Fruit fly (Drosophila melanogaster): ENCODE data around the gene CG43739.

The CG43739 gene

DNA sequence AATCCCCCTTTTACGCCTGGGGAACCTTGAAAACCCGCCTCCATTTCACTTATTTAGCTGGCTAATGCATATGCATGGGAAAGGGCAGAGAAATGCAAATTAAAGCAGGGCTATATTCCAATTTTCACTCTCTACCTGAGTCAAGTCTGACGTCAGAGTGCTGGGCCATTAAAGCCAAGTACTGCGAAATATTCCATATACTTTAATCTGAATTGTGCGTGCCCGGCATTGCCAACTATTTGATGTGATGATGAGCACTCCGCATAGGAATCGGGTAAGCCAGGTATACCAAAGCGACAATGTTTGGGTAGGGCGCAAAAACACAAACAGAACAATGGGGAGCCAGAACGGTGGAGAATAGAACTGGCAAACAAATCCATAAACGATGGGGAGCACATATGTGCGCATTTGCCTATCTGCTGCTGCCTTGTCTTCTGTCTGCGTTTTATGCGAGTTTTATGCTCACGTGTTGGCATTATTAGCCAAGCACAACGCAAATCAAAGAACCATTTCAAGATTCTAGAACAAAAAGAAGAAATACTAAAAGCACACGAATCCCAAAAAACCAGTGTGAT, 39.1 kb downstream of the CG43739 start:
- TF ChIP-seq crp (GFP tag; optimal IDR thresholded peaks at IDR 0.05) (no peak), CrebB (tag; optimal IDR thresholded peaks at IDR 0.05) (no peak), CG12769 (tag; optimal IDR thresholded peaks at IDR 0.05) (peak; percentile 58), CG9437 (GFP tag; optimal IDR thresholded peaks at IDR 0.05) (no peak), Drgx (GFP tag; IDR thresholded peaks at IDR 0.05) (no peak), chinmo (GFP tag; IDR thresholded peaks at IDR 0.05; ENCODE audit: partially characterized antibody) (0 out of 4 replicates have a peak, but pooled peaks have one; percentile 47), slbo (GFP tag; IDR thresholded peaks at IDR 0.05) (no peak), CG9797 (GFP tag; optimal IDR thresholded peaks at IDR 0.05) (no peak), CG12659 (GFP tag; optimal IDR thresholded peaks at IDR 0.05) (no peak), run (tag; optimal IDR thresholded peaks at IDR 0.05) (no peak), Sox100B (GFP tag; optimal IDR thresholded peaks at IDR 0.05) (no peak), vvl (GFP tag; IDR thresholded peaks at IDR 0.05) (peak; percentile 59; the same call in 1 of the 2 replicates), pros (GFP tag; optimal IDR thresholded peaks at IDR 0.05) (no peak), cwo (GFP tag; optimal IDR thresholded peaks at IDR 0.05) (peak; percentile 81), CG17359 (tag; optimal IDR thresholded peaks at IDR 0.05) (no peak), CG8290 (GFP tag; optimal IDR thresholded peaks at IDR 0.05) (no peak), CG8290 (tag; optimal IDR thresholded peaks at IDR 0.05) (peak in 1 of 2 experiments; percentile 52), CG34422 (GFP tag; IDR thresholded peaks at IDR 0.05) (no peak), abd-A (tag; optimal IDR thresholded peaks at IDR 0.05) (peak; percentile 44), ssp (GFP tag; IDR thresholded peaks at IDR 0.05) (no peak), sd (tag; optimal IDR thresholded peaks at IDR 0.05) (peak; percentile 49), Ets65A (GFP tag) (no peak), tup (GFP tag; optimal IDR thresholded peaks at IDR 0.05) (no peak), B-H2 (GFP tag; optimal IDR thresholded peaks at IDR 0.05) (peak; percentile 16), scrt (GFP tag; optimal IDR thresholded peaks at IDR 0.05) (no peak), tin (GFP tag; optimal IDR thresholded peaks at IDR 0.05) (no peak), CG10147 (GFP tag; optimal IDR thresholded peaks at IDR 0.05) (no peak), CG5180 (GFP tag; optimal IDR thresholded peaks at IDR 0.05) (no peak), CG6683 (GFP tag; optimal IDR thresholded peaks at IDR 0.05) (no peak), CG33213 (GFP tag; optimal IDR thresholded peaks at IDR 0.05) (no peak), sna (GFP tag; IDR thresholded peaks at IDR 0.05; ENCODE audit: partially characterized antibody) (no peak), CG30431 (GFP tag; optimal IDR thresholded peaks at IDR 0.05) (no peak), dmrt11E (tag; optimal IDR thresholded peaks at IDR 0.05) (no peak), Hr3 (GFP tag; optimal IDR thresholded peaks at IDR 0.05) (no peak), CG9215 (GFP tag; IDR thresholded peaks at IDR 0.05) (no peak), CG13894 (tag; optimal IDR thresholded peaks at IDR 0.05) (peak; percentile 66), Med (GFP tag) (peak; percentile 67), otp (GFP tag; IDR thresholded peaks at IDR 0.05) (no peak), so (GFP tag; IDR thresholded peaks at IDR 0.05) (0 out of 3 replicates have a peak, but pooled peaks have one; percentile 23), CG18599 (GFP tag; optimal IDR thresholded peaks at IDR 0.05) (peak; percentile 12), Hmr (GFP tag; optimal IDR thresholded peaks at IDR 0.05) (peak; percentile 3), ci (GFP tag; IDR thresholded peaks at IDR 0.05) (no peak), sug (tag; optimal IDR thresholded peaks at IDR 0.05) (no peak), CG13624 (GFP tag; optimal IDR thresholded peaks at IDR 0.05) (peak; percentile 35), insv (GFP tag; optimal IDR thresholded peaks at IDR 0.05) (no peak), CG3995 (GFP tag; optimal IDR thresholded peaks at IDR 0.05) (no peak), Ets97D (GFP tag; optimal IDR thresholded peaks at IDR 0.05) (no peak), NFAT (GFP tag; IDR thresholded peaks at IDR 0.05) (peak; percentile 23; the same call in 1 of the 2 replicates), CG8478 (optimal IDR thresholded peaks at IDR 0.05) (no peak), ewg (GFP tag; optimal IDR thresholded peaks at IDR 0.05) (no peak)
